Worm (Caenorhabditis elegans) whole organism, midembryonic: Measurements from ENCODE around the gene T24C2.3.

ENCODE experiments used
- T22C8.4 ChIP-seq: fragments of 200-800 bp; sonication (Bioruptor generic); IDR thresholded peaks from 2 replicates; pipeline ENCODE4 v1.3.6; 2022; ENCODE audit warnings: missing genetic modification characterization, missing compliant biosample characterization
- ztf-23 ChIP-seq: fragments of 200-800 bp; sonication (Bioruptor generic); IDR thresholded peaks from 2 replicates; pipeline ENCODE4 v1.3.6; 2022; ENCODE audit warnings: missing genetic modification reagents, missing genetic modification characterization, missing compliant biosample characterization

ce11 chrX:14513462-14513861, 29.9 kb upstream of the T24C2.3 start:
- TF ChIP-seq T22C8.4 (GFP tag; lab: Robert Waterston, UW) (peak; percentile 54; the same call in 1 of the 2 replicates), ztf-23 (GFP tag; lab: Robert Waterston, UW) (no peak)
